Worm (Caenorhabditis elegans) whole organism, L3 larva: ENCODE data around the gene lpr-4.

Source experiments
- R02D3.7 ChIP-seq: fragments of 150-350 bp; optimal IDR thresholded peaks from 2 replicates; lab custom pipeline; 2014; ENCODE audit warnings: missing biosample characterization, missing genetic modification characterization
- aly-2 ChIP-seq: fragments of 150-350 bp; optimal IDR thresholded peaks from 2 replicates; lab custom pipeline; 2014; ENCODE audit warnings: missing biosample characterization, missing genetic modification characterization
- ama-1 ChIP-seq: fragments of 150-350 bp; optimal IDR thresholded peaks from 2 replicates; lab custom pipeline; 2018
- ceh-16 ChIP-seq: sonication (generic microtip); optimal IDR thresholded peaks from 2 replicates; lab custom pipeline; 2017; ENCODE audit warnings: missing biosample characterization, missing genetic modification characterization
- ceh-28 ChIP-seq: fragments of 150-350 bp; optimal IDR thresholded peaks from 2 replicates; lab custom pipeline; 2014; ENCODE audit warnings: missing biosample characterization, missing genetic modification reagents, missing genetic modification characterization
- ceh-82 ChIP-seq: fragments of 150-350 bp; optimal IDR thresholded peaks from 2 replicates; lab custom pipeline; 2014; ENCODE audit warnings: missing biosample characterization, missing genetic modification characterization
- ceh-9 ChIP-seq: sonication (generic microtip); optimal IDR thresholded peaks from 2 replicates; lab custom pipeline; 2018; ENCODE audit warnings: missing biosample characterization, missing genetic modification characterization
- daf-12 ChIP-seq: fragments of 150-350 bp; optimal IDR thresholded peaks from 2 replicates; lab custom pipeline; 2014; ENCODE audit warnings: missing biosample characterization, missing genetic modification reagents, missing genetic modification characterization
- egl-27 ChIP-seq: sonication (generic microtip); optimal IDR thresholded peaks from 4 replicates; lab custom pipeline; 2017; ENCODE audit warnings: missing biosample characterization, missing genetic modification reagents, missing genetic modification characterization
- egl-5 ChIP-seq: fragments of 150-350 bp; optimal IDR thresholded peaks from 2 replicates; lab custom pipeline; 2017; ENCODE audit warnings: missing biosample characterization, missing genetic modification reagents, missing genetic modification characterization, inconsistent platforms
- elt-1 ChIP-seq: fragments of 150-350 bp; optimal IDR thresholded peaks from 2 replicates; lab custom pipeline; 2014; ENCODE audit warnings: missing biosample characterization, missing genetic modification characterization
- elt-2 ChIP-seq: sonication (generic microtip); optimal IDR thresholded peaks from 2 replicates; lab custom pipeline; 2016; ENCODE audit warnings: missing genetic modification reagents, mild to moderate bottlenecking, missing genetic modification characterization, missing compliant biosample characterization
- elt-3 ChIP-seq, 3 experiments: fragments of 150-350 bp in 1 of 3; sonication (generic microtip) in 2 of 3; optimal IDR thresholded peaks; 2 replicates in 2 of 3; 4 replicates in 1 of 3; lab custom pipeline; 2014 to 2017; ENCODE audit warnings: missing biosample characterization in 3 of 3, missing genetic modification characterization in 3 of 3
- fkh-10 ChIP-seq: sonication (generic microtip); optimal IDR thresholded peaks from 2 replicates; lab custom pipeline; 2017; ENCODE audit warnings: missing biosample characterization, missing genetic modification reagents, missing genetic modification characterization
- fkh-2 ChIP-seq: fragments of 150-350 bp; optimal IDR thresholded peaks from 2 replicates; lab custom pipeline; 2014; ENCODE audit warnings: missing biosample characterization, missing genetic modification reagents, missing genetic modification characterization
- fos-1 ChIP-seq: fragments of 150-350 bp; optimal IDR thresholded peaks from 2 replicates; lab custom pipeline; 2014; ENCODE audit warnings: missing biosample characterization, missing genetic modification characterization
- hmg-11 ChIP-seq: sonication (generic microtip); optimal IDR thresholded peaks from 2 replicates; lab custom pipeline; 2016; ENCODE audit warnings: missing genetic modification characterization, missing compliant biosample characterization
- jun-1 ChIP-seq: fragments of 150-350 bp; optimal IDR thresholded peaks from 2 replicates; lab custom pipeline; 2014; ENCODE audit warnings: missing biosample characterization, missing genetic modification reagents, missing genetic modification characterization
- lin-15B ChIP-seq: fragments of 150-350 bp; optimal IDR thresholded peaks from 2 replicates; lab custom pipeline; 2014; ENCODE audit warnings: missing biosample characterization, missing genetic modification characterization
- lin-39 ChIP-seq: fragments of 150-350 bp; optimal IDR thresholded peaks from 2 replicates; lab custom pipeline; 2018; ENCODE audit warnings: missing biosample characterization, missing genetic modification reagents, missing genetic modification characterization
- lsy-12 ChIP-seq: sonication (generic microtip); optimal IDR thresholded peaks from 2 replicates; lab custom pipeline; 2016; ENCODE audit warnings: mild to moderate bottlenecking, missing genetic modification characterization, missing compliant biosample characterization
- mdl-1 ChIP-seq: fragments of 150-350 bp; optimal IDR thresholded peaks from 2 replicates; lab custom pipeline; 2014; ENCODE audit warnings: missing biosample characterization, missing genetic modification characterization
- mml-1 ChIP-seq: fragments of 150-350 bp; sonication (generic microtip); optimal IDR thresholded peaks from 3 replicates; lab custom pipeline; 2014; ENCODE audit warnings: missing biosample characterization, missing genetic modification characterization
- nfya-1 ChIP-seq: sonication (generic microtip); optimal IDR thresholded peaks from 2 replicates; lab custom pipeline; 2017; ENCODE audit warnings: missing genetic modification characterization, mild to moderate bottlenecking, missing compliant biosample characterization, antibody characterized with exemption, moderate library complexity; ENCODE audit not compliant: insufficient read depth
- nhr-11 ChIP-seq: fragments of 150-350 bp; optimal IDR thresholded peaks from 2 replicates; lab custom pipeline; 2014; ENCODE audit warnings: missing biosample characterization, missing genetic modification characterization
- nhr-12 ChIP-seq: fragments of 150-350 bp; optimal IDR thresholded peaks from 2 replicates; lab custom pipeline; 2014; ENCODE audit warnings: missing biosample characterization, missing genetic modification characterization
- nhr-23 ChIP-seq: fragments of 150-350 bp; optimal IDR thresholded peaks from 2 replicates; lab custom pipeline; 2014; ENCODE audit warnings: missing biosample characterization, missing genetic modification reagents, missing genetic modification characterization
- nhr-237 ChIP-seq: fragments of 150-350 bp; optimal IDR thresholded peaks from 2 replicates; lab custom pipeline; 2014; ENCODE audit warnings: missing biosample characterization, missing genetic modification characterization
- nhr-25 ChIP-seq: sonication (generic microtip); optimal IDR thresholded peaks from 2 replicates; lab custom pipeline; 2017; ENCODE audit warnings: missing biosample characterization, missing genetic modification characterization
- nhr-28 ChIP-seq: fragments of 150-350 bp; optimal IDR thresholded peaks from 2 replicates; lab custom pipeline; 2014; ENCODE audit warnings: missing biosample characterization, missing genetic modification characterization
- nhr-43 ChIP-seq: sonication (generic microtip); optimal IDR thresholded peaks from 2 replicates; lab custom pipeline; 2016; ENCODE audit warnings: mild to moderate bottlenecking, missing genetic modification characterization, missing compliant biosample characterization; ENCODE audit not compliant: poor library complexity, severe bottlenecking
- nhr-67 ChIP-seq: fragments of 150-350 bp; optimal IDR thresholded peaks from 2 replicates; lab custom pipeline; 2014; ENCODE audit warnings: missing biosample characterization, missing genetic modification characterization
- nhr-76 ChIP-seq: fragments of 150-350 bp; sonication (generic microtip); optimal IDR thresholded peaks from 5 replicates; lab custom pipeline; 2014; ENCODE audit warnings: missing biosample characterization, missing genetic modification characterization
- nhr-77 ChIP-seq: fragments of 150-350 bp; optimal IDR thresholded peaks from 2 replicates; lab custom pipeline; 2014; ENCODE audit warnings: missing biosample characterization, missing genetic modification characterization
- pha-4 ChIP-seq: fragments of 150-350 bp; optimal IDR thresholded peaks from 2 replicates; lab custom pipeline; 2014; ENCODE audit warnings: missing biosample characterization, missing genetic modification reagents, missing genetic modification characterization
- pqm-1 ChIP-seq: fragments of 150-350 bp; optimal IDR thresholded peaks from 2 replicates; lab custom pipeline; 2017; ENCODE audit warnings: missing biosample characterization, missing genetic modification characterization, inconsistent platforms
- sea-2 ChIP-seq: fragments of 150-350 bp; sonication (generic microtip); optimal IDR thresholded peaks from 4 replicates; lab custom pipeline; 2014; ENCODE audit warnings: missing biosample characterization, missing genetic modification reagents, missing genetic modification characterization
- skn-1 ChIP-seq: fragments of 150-350 bp; optimal IDR thresholded peaks from 2 replicates; lab custom pipeline; 2014; ENCODE audit warnings: missing biosample characterization, missing genetic modification characterization
- snpc-4 ChIP-seq: fragments of 150-350 bp; optimal IDR thresholded peaks from 2 replicates; lab custom pipeline; 2014; ENCODE audit warnings: missing biosample characterization, missing genetic modification characterization
- tbx-2 ChIP-seq: sonication (generic microtip); optimal IDR thresholded peaks from 2 replicates; lab custom pipeline; 2016; ENCODE audit warnings: mild to moderate bottlenecking, missing genetic modification characterization, missing compliant biosample characterization
- unc-39 ChIP-seq: sonication (generic microtip); optimal IDR thresholded peaks from 4 replicates; lab custom pipeline; 2017; ENCODE audit warnings: missing biosample characterization, missing genetic modification characterization
- unc-62 ChIP-seq: fragments of 150-350 bp; sonication (generic microtip); optimal IDR thresholded peaks from 4 replicates; lab custom pipeline; 2014; ENCODE audit warnings: missing biosample characterization, missing genetic modification reagents, missing genetic modification characterization
- zag-1 ChIP-seq: fragments of 150-350 bp; optimal IDR thresholded peaks from 2 replicates; lab custom pipeline; 2014; ENCODE audit warnings: missing biosample characterization, missing genetic modification characterization
- ztf-11 ChIP-seq: fragments of 150-350 bp; optimal IDR thresholded peaks from 2 replicates; lab custom pipeline; 2014; ENCODE audit warnings: missing biosample characterization, missing genetic modification characterization
- ztf-4 ChIP-seq: fragments of 150-350 bp; optimal IDR thresholded peaks from 2 replicates; lab custom pipeline; 2014; ENCODE audit warnings: missing biosample characterization, missing genetic modification characterization

lpr-4 gene

ce11 chrX:11095480-11095879 lies 30.6 kb downstream of the lpr-4 start:
- TF ChIP-seq daf-12 (tag; lab: Kevin White, UChicago) (no peak), nhr-11 (no peak), nhr-77 (tag; lab: Kevin White, UChicago) (peak; percentile 63), pha-4 (peak; percentile 47), lsy-12 (tag; lab: Kevin White, UChicago) (peak; percentile 87), zag-1 (tag; lab: Kevin White, UChicago) (no peak), mdl-1 (tag; lab: Kevin White, UChicago) (no peak), sea-2 (GFP tag; lab: Kevin White, UChicago) (no peak), nfya-1 (tag; lab: Kevin White, UChicago) (peak; percentile 66), nhr-237 (tag; lab: Kevin White, UChicago) (no peak), nhr-67 (tag; lab: Kevin White, UChicago) (no peak), ama-1 (lab: Kevin White, UChicago) (no peak), ceh-28 (tag; lab: Kevin White, UChicago) (peak; percentile 67), nhr-25 (tag; lab: Kevin White, UChicago) (peak; percentile 69), ceh-82 (tag; lab: Kevin White, UChicago) (peak; percentile 80), egl-27 (tag; lab: Kevin White, UChicago) (peak; percentile 6), pqm-1 (tag; lab: Kevin White, UChicago) (peak; percentile 19), nhr-12 (no peak), nhr-28 (tag; lab: Kevin White, UChicago) (no peak), fkh-2 (tag; lab: Kevin White, UChicago) (no peak), nhr-43 (peak; percentile 92), fkh-10 (no peak), tbx-2 (tag; lab: Kevin White, UChicago) (peak; percentile 92), mml-1 (tag; lab: Kevin White, UChicago) (no peak), egl-5 (tag; lab: Kevin White, UChicago) (peak; percentile 70), elt-1 (tag; lab: Kevin White, UChicago) (no peak), lin-15B (tag; lab: Kevin White, UChicago) (peak; percentile 16), elt-3 (tag; optimal IDR thresholded peaks at IDR 0.05; lab: Kevin White, UChicago) (peak in 1 of 3 experiments; percentile 58), ztf-4 (tag; lab: Kevin White, UChicago) (peak; percentile 26), jun-1 (peak; percentile 69), nhr-23 (tag; lab: Kevin White, UChicago) (peak; percentile 61), elt-2 (tag; lab: Kevin White, UChicago) (peak; percentile 46), fos-1 (tag; lab: Kevin White, UChicago) (peak; percentile 2), lin-39 (tag; lab: Kevin White, UChicago) (peak; percentile 76), nhr-76 (no peak), ceh-16 (tag; lab: Kevin White, UChicago) (no peak), unc-39 (tag; lab: Kevin White, UChicago) (no peak), skn-1 (tag; lab: Kevin White, UChicago) (peak; percentile 65), snpc-4 (no peak), ceh-9 (tag; lab: Kevin White, UChicago) (no peak), ztf-11 (tag; lab: Kevin White, UChicago) (no peak), hmg-11 (tag; lab: Kevin White, UChicago) (peak; percentile 92), unc-62 (GFP tag; lab: Kevin White, UChicago) (no peak), R02D3.7 (tag; lab: Kevin White, UChicago) (peak; percentile 30), aly-2 (no peak)

ce11 chrX:11097343-11097742 lies 32.4 kb downstream of the lpr-4 start:
- no peak for TF ChIP-seq jun-1
- TF ChIP-seq nhr-43, result no peak
- no peak for TF ChIP-seq egl-5 (tag; lab: Kevin White, UChicago)
- TF ChIP-seq elt-2 (tag; lab: Kevin White, UChicago), result no peak
- TF ChIP-seq nhr-25 (tag; lab: Kevin White, UChicago), result no peak
- no peak for TF ChIP-seq lin-39 (tag; lab: Kevin White, UChicago)
- no peak for TF ChIP-seq nfya-1 (tag; lab: Kevin White, UChicago)
- no peak for TF ChIP-seq nhr-11
- TF ChIP-seq ceh-28 (tag; lab: Kevin White, UChicago), result no peak
- TF ChIP-seq R02D3.7 (tag; lab: Kevin White, UChicago), result no peak
- no peak for TF ChIP-seq fos-1 (tag; lab: Kevin White, UChicago)
- no peak for TF ChIP-seq lin-15B (tag; lab: Kevin White, UChicago)
